Worm (Caenorhabditis elegans): ENCODE measurements around the gene pitr-5.

- no peak for TF ChIP-seq elt-1 (tag; optimal IDR thresholded peaks at IDR 0.05)
- TF ChIP-seq R02D3.7 (tag; optimal IDR thresholded peaks at IDR 0.05): no peak
- no peak for TF ChIP-seq nhr-25 (tag; optimal IDR thresholded peaks at IDR 0.05)
- TF ChIP-seq unc-39 (tag; optimal IDR thresholded peaks at IDR 0.05): no peak
- no peak for TF ChIP-seq nhr-28 (tag; optimal IDR thresholded peaks at IDR 0.05)
- no peak for TF ChIP-seq skn-1 (tag; optimal IDR thresholded peaks at IDR 0.05)
- no peak for TF ChIP-seq egl-27 (tag; optimal IDR thresholded peaks at IDR 0.05)
- TF ChIP-seq nhr-12 (tag; optimal IDR thresholded peaks at IDR 0.05): no peak
- TF ChIP-seq eor-1 (tag; optimal IDR thresholded peaks at IDR 0.05): no peak
- TF ChIP-seq unc-62 (GFP tag; optimal IDR thresholded peaks at IDR 0.05): no peak
- no peak for TF ChIP-seq lin-39 (tag; optimal IDR thresholded peaks at IDR 0.05)
- TF ChIP-seq snpc-4 (tag; optimal IDR thresholded peaks at IDR 0.05): no peak
- TF ChIP-seq elt-3 (tag; optimal IDR thresholded peaks at IDR 0.05): no peak
- TF ChIP-seq mdl-1 (tag; optimal IDR thresholded peaks at IDR 0.05): no peak
Observed at ce11 chrV:7218988-7219387, 34.3 kb downstream of the pitr-5 start, which contains the start of gene C13F10.5.
